Fruit fly (Drosophila melanogaster) whole organism, prepupa: ENCODE measurements around the gene CG13063.

Experiments
- CG3032 ChIP-seq: fragments of 200-800 bp; optimal IDR thresholded peaks from 2 replicates; lab custom pipeline; 2019; ENCODE audit warnings: missing biosample characterization, mild to moderate bottlenecking, missing genetic modification characterization, moderate library complexity
- CG9139 ChIP-seq: fragments of 200-800 bp; sonication (Bioruptor generic); optimal IDR thresholded peaks from 3 replicates; lab custom pipeline; 2017; ENCODE audit warnings: missing biosample characterization, mild to moderate bottlenecking, missing genetic modification characterization
- Eip75B ChIP-seq: fragments of 200-800 bp; sonication (Bioruptor generic); optimal IDR thresholded peaks from 3 replicates; lab custom pipeline; 2016; ENCODE audit warnings: missing biosample characterization, missing genetic modification characterization
- Gug ChIP-seq: fragments of 200-800 bp; sonication (Bioruptor generic); IDR thresholded peaks from 2 replicates; pipeline ENCODE4 v1.3.6; 2022; ENCODE audit warnings: missing biosample characterization, missing genetic modification characterization
- Lpt ChIP-seq: fragments of 200-800 bp; sonication (Bioruptor generic); optimal IDR thresholded peaks from 3 replicates; lab custom pipeline; 2016; ENCODE audit warnings: missing biosample characterization, missing genetic modification characterization
- Met ChIP-seq: fragments of 200-800 bp; sonication (Bioruptor generic); optimal IDR thresholded peaks from 3 replicates; lab custom pipeline; 2016; ENCODE audit warnings: missing biosample characterization, missing genetic modification characterization
- Smox ChIP-seq: fragments of 200-800 bp; sonication (Bioruptor generic); optimal IDR thresholded peaks from 3 replicates; lab custom pipeline; 2016; ENCODE audit warnings: missing biosample characterization, missing genetic modification characterization
- Sox102F ChIP-seq: fragments of 200-800 bp; sonication (Bioruptor generic); optimal IDR thresholded peaks from 2 replicates; lab custom pipeline; 2016; ENCODE audit warnings: missing biosample characterization, mild to moderate bottlenecking, missing genetic modification characterization
- eg ChIP-seq: fragments of 200-800 bp; sonication (Bioruptor generic); IDR thresholded peaks from 3 replicates; pipeline ENCODE4 v1.3.6; 2022; ENCODE audit warnings: missing biosample characterization, missing genetic modification characterization
- fd59A ChIP-seq: fragments of 200-800 bp; sonication (Bioruptor generic); optimal IDR thresholded peaks from 2 replicates; lab custom pipeline; 2017; ENCODE audit warnings: missing biosample characterization, mild to moderate bottlenecking, missing genetic modification characterization, missing genetic modification reagents

- no peak for TF ChIP-seq Lpt (GFP tag; lab: Kevin White, UChicago)
- TF ChIP-seq Smox (GFP tag; lab: Kevin White, UChicago) = no peak
- no peak for TF ChIP-seq Met (GFP tag; lab: Kevin White, UChicago)
- TF ChIP-seq fd59A (GFP tag; lab: Kevin White, UChicago) = no peak
- TF ChIP-seq CG3032 (tag; lab: Kevin White, UChicago) = no peak
- TF ChIP-seq eg (GFP tag; lab: Robert Waterston, UW) = no peak
- no peak for TF ChIP-seq Gug (GFP tag; lab: Robert Waterston, UW)
- TF ChIP-seq Eip75B (GFP tag; lab: Kevin White, UChicago) = no peak
- TF ChIP-seq Sox102F (GFP tag; lab: Kevin White, UChicago) = no peak
- TF ChIP-seq CG9139 = no peak
Observed at dm6 chr3L:16317724-16318123, 11.3 kb downstream of the CG13063 start, which contains the start of gene Nplp3.
